Fruit fly (Drosophila melanogaster) S2 (cell line): ENCODE measurements around the gene Atf3.

ENCODE experiments used
- CG8478 ChIP-seq: fragments of >200 bp; optimal IDR thresholded peaks from 2 replicates; lab custom pipeline; 2018
- CTCF ChIP-seq, 2 experiments: fragments of >200 bp; optimal IDR thresholded peaks; 2 replicates each; lab custom pipeline; 2018

- no peak for TF ChIP-seq CTCF (optimal IDR thresholded peaks at IDR 0.05; lab: Kevin White, UChicago)
- no peak for TF ChIP-seq CG8478 (lab: Kevin White, UChicago)
Measured at dm6 chrX:1209251-1210020, 65.6 kb downstream of the Atf3 start, which contains the start of gene CG11382.
